Worm (Caenorhabditis elegans) whole organism, L2 larva: ENCODE results near the gene R166.2.

ENCODE experiments used
- C34F6.9 ChIP-seq: fragments of 150-350 bp; optimal IDR thresholded peaks from 2 replicates; lab custom pipeline; 2014; ENCODE audit warnings: missing biosample characterization, missing genetic modification characterization
- F13H6.1 ChIP-seq: sonication (generic microtip); optimal IDR thresholded peaks from 2 replicates; lab custom pipeline; 2016; ENCODE audit warnings: missing genetic modification characterization, missing compliant biosample characterization
- R02D3.7 ChIP-seq: fragments of 150-350 bp; optimal IDR thresholded peaks from 2 replicates; lab custom pipeline; 2014; ENCODE audit warnings: missing biosample characterization, missing genetic modification characterization
- Y55F3AM.14 ChIP-seq: fragments of 200-800 bp; sonication (Bioruptor generic); optimal IDR thresholded peaks from 2 replicates; lab custom pipeline; 2018; ENCODE audit warnings: mild to moderate bottlenecking, missing genetic modification characterization, missing compliant biosample characterization
- ZK546.5 ChIP-seq: sonication (generic microtip); optimal IDR thresholded peaks from 2 replicates; lab custom pipeline; 2017; ENCODE audit warnings: missing biosample characterization, missing genetic modification characterization
- alr-1 ChIP-seq: fragments of 150-350 bp; optimal IDR thresholded peaks from 2 replicates; lab custom pipeline; 2014; ENCODE audit warnings: missing biosample characterization, missing genetic modification characterization
- aly-2 ChIP-seq: fragments of 150-350 bp; optimal IDR thresholded peaks from 2 replicates; lab custom pipeline; 2014; ENCODE audit warnings: missing biosample characterization, missing genetic modification characterization
- ama-1 ChIP-seq: fragments of 150-350 bp; optimal IDR thresholded peaks from 2 replicates; lab custom pipeline; 2018; ENCODE audit warnings: inconsistent platforms
- blmp-1 ChIP-seq: sonication (generic microtip); optimal IDR thresholded peaks from 2 replicates; lab custom pipeline; 2017; ENCODE audit warnings: missing genetic modification characterization, mild to moderate bottlenecking, missing compliant biosample characterization, antibody characterized with exemption, moderate library complexity; ENCODE audit not compliant: insufficient read depth
- ceh-16 ChIP-seq: fragments of 150-350 bp; optimal IDR thresholded peaks from 2 replicates; lab custom pipeline; 2014; ENCODE audit warnings: missing biosample characterization, missing genetic modification characterization
- ceh-82 ChIP-seq: fragments of 150-350 bp; optimal IDR thresholded peaks from 2 replicates; lab custom pipeline; 2014; ENCODE audit warnings: missing biosample characterization, missing genetic modification characterization
- crh-2 ChIP-seq: sonication (generic microtip); optimal IDR thresholded peaks from 2 replicates; lab custom pipeline; 2017; ENCODE audit warnings: missing biosample characterization, missing genetic modification characterization
- egl-27 ChIP-seq: sonication (generic microtip); optimal IDR thresholded peaks from 3 replicates; lab custom pipeline; 2017; ENCODE audit warnings: missing biosample characterization, missing genetic modification reagents, missing genetic modification characterization
- elt-1 ChIP-seq: fragments of 150-350 bp; optimal IDR thresholded peaks from 2 replicates; lab custom pipeline; 2014; ENCODE audit warnings: missing biosample characterization, missing genetic modification characterization
- elt-3 ChIP-seq: sonication (generic microtip); optimal IDR thresholded peaks from 2 replicates; lab custom pipeline; 2017; ENCODE audit warnings: missing biosample characterization, missing genetic modification characterization
- fos-1 ChIP-seq: fragments of 150-350 bp; optimal IDR thresholded peaks from 2 replicates; lab custom pipeline; 2014; ENCODE audit warnings: missing biosample characterization, missing genetic modification characterization
- gmeb-1 ChIP-seq: fragments of 150-350 bp; optimal IDR thresholded peaks from 2 replicates; lab custom pipeline; 2014; ENCODE audit warnings: missing biosample characterization, missing genetic modification characterization
- lin-11 ChIP-seq: fragments of 150-350 bp; sonication (generic microtip); optimal IDR thresholded peaks from 2 replicates; lab custom pipeline; 2014; ENCODE audit warnings: missing biosample characterization, missing genetic modification characterization, inconsistent platforms, mixed read lengths
- lin-13 ChIP-seq: fragments of 150-350 bp; optimal IDR thresholded peaks from 2 replicates; lab custom pipeline; 2014; ENCODE audit warnings: missing biosample characterization, missing genetic modification reagents, missing genetic modification characterization
- lin-39 ChIP-seq: fragments of 150-350 bp; optimal IDR thresholded peaks from 2 replicates; lab custom pipeline; 2014; ENCODE audit warnings: missing biosample characterization, missing genetic modification reagents, missing genetic modification characterization
- lsy-2 ChIP-seq, 2 experiments: fragments of 150-350 bp in 1 of 2; sonication (generic microtip) in 1 of 2; optimal IDR thresholded peaks; 2 replicates each; lab custom pipeline; 2014 to 2017; ENCODE audit warnings: missing biosample characterization in 2 of 2, missing genetic modification characterization in 2 of 2
- mab-5 ChIP-seq: fragments of 150-350 bp; optimal IDR thresholded peaks from 2 replicates; lab custom pipeline; 2014; ENCODE audit warnings: missing biosample characterization, missing genetic modification characterization
- mbf-1 ChIP-seq: sonication (generic microtip); optimal IDR thresholded peaks from 2 replicates; lab custom pipeline; 2017; ENCODE audit warnings: missing biosample characterization, missing genetic modification characterization
- mdl-1 ChIP-seq, 2 experiments: fragments of 150-350 bp in 1 of 2; sonication (generic microtip) in 1 of 2; optimal IDR thresholded peaks; 2 replicates each; lab custom pipeline; 2017; ENCODE audit warnings: missing biosample characterization in 2 of 2, missing genetic modification characterization in 2 of 2
- nhr-10 ChIP-seq: sonication (generic microtip); optimal IDR thresholded peaks from 2 replicates; lab custom pipeline; 2017; ENCODE audit warnings: missing biosample characterization, missing genetic modification characterization
- nhr-11 ChIP-seq: fragments of 150-350 bp; optimal IDR thresholded peaks from 2 replicates; lab custom pipeline; 2014; ENCODE audit warnings: missing biosample characterization, missing genetic modification characterization
- nhr-12 ChIP-seq: fragments of 150-350 bp; optimal IDR thresholded peaks from 2 replicates; lab custom pipeline; 2014; ENCODE audit warnings: missing biosample characterization, missing genetic modification characterization
- nhr-129 ChIP-seq: fragments of 150-350 bp; optimal IDR thresholded peaks from 2 replicates; lab custom pipeline; 2014; ENCODE audit warnings: missing biosample characterization, missing genetic modification characterization
- nhr-21 ChIP-seq: fragments of 150-350 bp; optimal IDR thresholded peaks from 2 replicates; lab custom pipeline; 2014; ENCODE audit warnings: missing biosample characterization, missing genetic modification characterization
- nhr-23 ChIP-seq: fragments of 150-350 bp; optimal IDR thresholded peaks from 2 replicates; lab custom pipeline; 2014; ENCODE audit warnings: missing biosample characterization, missing genetic modification reagents, missing genetic modification characterization
- nhr-237 ChIP-seq: fragments of 150-350 bp; optimal IDR thresholded peaks from 2 replicates; lab custom pipeline; 2014; ENCODE audit warnings: missing biosample characterization, missing genetic modification characterization
- nhr-25 ChIP-seq: fragments of 150-350 bp; sonication (generic microtip); optimal IDR thresholded peaks from 3 replicates; lab custom pipeline; 2014; ENCODE audit warnings: missing biosample characterization, missing genetic modification characterization
- nhr-6 ChIP-seq: fragments of 150-350 bp; optimal IDR thresholded peaks from 2 replicates; lab custom pipeline; 2014; ENCODE audit warnings: missing biosample characterization, missing genetic modification characterization
- nhr-77 ChIP-seq: fragments of 150-350 bp; optimal IDR thresholded peaks from 2 replicates; lab custom pipeline; 2014; ENCODE audit warnings: missing biosample characterization, missing genetic modification characterization
- peb-1 ChIP-seq: fragments of 150-350 bp; optimal IDR thresholded peaks from 2 replicates; lab custom pipeline; 2014; ENCODE audit warnings: missing biosample characterization, missing genetic modification characterization
- sem-4 ChIP-seq: fragments of 150-350 bp; optimal IDR thresholded peaks from 2 replicates; lab custom pipeline; 2014; ENCODE audit warnings: missing biosample characterization, missing genetic modification reagents, missing genetic modification characterization
- skn-1 ChIP-seq: sonication (generic microtip); optimal IDR thresholded peaks from 2 replicates; lab custom pipeline; 2017; ENCODE audit warnings: missing biosample characterization, missing genetic modification characterization
- sma-3 ChIP-seq: sonication (generic microtip); optimal IDR thresholded peaks from 2 replicates; lab custom pipeline; 2016; ENCODE audit warnings: missing genetic modification reagents, missing genetic modification characterization, missing compliant biosample characterization
- sma-9 ChIP-seq, 2 experiments: fragments of 150-350 bp in 1 of 2; sonication (generic microtip) in 1 of 2; optimal IDR thresholded peaks; 2 replicates each; lab custom pipeline; 2014 to 2016; ENCODE audit warnings: missing genetic modification characterization in 2 of 2, mild to moderate bottlenecking in 1 of 2, missing biosample characterization in 1 of 2, missing compliant biosample characterization in 1 of 2, missing genetic modification reagents in 1 of 2, moderate library complexity in 1 of 2
- snpc-4 ChIP-seq: fragments of 150-350 bp; optimal IDR thresholded peaks from 2 replicates; lab custom pipeline; 2014; ENCODE audit warnings: missing biosample characterization, missing genetic modification characterization
- unc-55 ChIP-seq: fragments of 150-350 bp; sonication (generic microtip); optimal IDR thresholded peaks from 3 replicates; lab custom pipeline; 2014; ENCODE audit warnings: missing biosample characterization, missing genetic modification reagents, missing genetic modification characterization
- zag-1 ChIP-seq: fragments of 150-350 bp; optimal IDR thresholded peaks from 2 replicates; lab custom pipeline; 2014; ENCODE audit warnings: missing biosample characterization, missing genetic modification characterization
- ztf-1 ChIP-seq: fragments of 200-800 bp; sonication (Bioruptor generic); conservative IDR thresholded peaks from 2 replicates; pipeline ENCODE4 v1.3.6; 2022; ENCODE audit warnings: missing genetic modification characterization, missing compliant biosample characterization
- ztf-11 ChIP-seq: sonication (generic microtip); optimal IDR thresholded peaks from 2 replicates; lab custom pipeline; 2017; ENCODE audit warnings: missing biosample characterization, missing genetic modification characterization
- ztf-4 ChIP-seq: fragments of 150-350 bp; optimal IDR thresholded peaks from 2 replicates; lab custom pipeline; 2014; ENCODE audit warnings: missing biosample characterization, missing genetic modification characterization

The R166.2 gene

ce11 chrII:10541923-10542486, 4.5 kb upstream of the R166.2 start, which contains the start of gene pro-1:
Gene pro-1, minus strand, starts transcription at chrII:10541996.
- TF ChIP-seq C34F6.9 (tag; lab: Kevin White, UChicago) (peak; percentile 77), sma-3 (GFP tag; lab: Kevin White, UChicago) (peak; percentile 85), lin-11 (no peak), blmp-1 (tag; lab: Kevin White, UChicago) (peak; percentile 83), ama-1 (lab: Kevin White, UChicago) (peak; percentile 97), nhr-237 (tag; lab: Kevin White, UChicago) (no peak), nhr-11 (tag; lab: Kevin White, UChicago) (peak; percentile 53), sem-4 (tag; lab: Kevin White, UChicago) (peak; percentile 70), lsy-2 (tag; optimal IDR thresholded peaks at IDR 0.05; lab: Kevin White, UChicago) (peak; percentile 28 to 89), mab-5 (tag; lab: Kevin White, UChicago) (peak; percentile 33), ztf-4 (tag; lab: Kevin White, UChicago) (peak; percentile 97), zag-1 (tag; lab: Kevin White, UChicago) (peak; percentile 29), nhr-25 (tag; lab: Kevin White, UChicago) (peak; percentile 98), crh-2 (peak; percentile 78), ztf-1 (GFP tag; lab: Robert Waterston, UW) (no peak), nhr-12 (tag; lab: Kevin White, UChicago) (no peak), nhr-6 (tag; lab: Kevin White, UChicago) (peak; percentile 85), lin-13 (GFP tag; lab: Kevin White, UChicago) (peak; percentile 79), Y55F3AM.14 (GFP tag; lab: Kevin White, UChicago) (peak; percentile 78), mdl-1 (tag; optimal IDR thresholded peaks at IDR 0.05; lab: Kevin White, UChicago) (no peak), nhr-21 (tag; lab: Kevin White, UChicago) (peak; percentile 79), elt-1 (no peak), snpc-4 (no peak), ZK546.5 (tag; lab: Kevin White, UChicago) (no peak), egl-27 (tag; lab: Kevin White, UChicago) (no peak), nhr-77 (tag; lab: Kevin White, UChicago) (no peak), sma-9 (GFP tag; optimal IDR thresholded peaks at IDR 0.05; lab: Kevin White, UChicago) (peak; percentile 79), sma-9 (tag; optimal IDR thresholded peaks at IDR 0.05; lab: Kevin White, UChicago) (no peak), F13H6.1 (tag; lab: Kevin White, UChicago) (peak; percentile 84), elt-3 (no peak), mbf-1 (tag; lab: Kevin White, UChicago) (peak; percentile 25), R02D3.7 (tag; lab: Kevin White, UChicago) (peak; percentile 80), nhr-129 (tag; lab: Kevin White, UChicago) (peak; percentile 80), unc-55 (GFP tag; lab: Kevin White, UChicago) (peak; percentile 79), nhr-23 (no peak), nhr-10 (tag; lab: Kevin White, UChicago) (no peak), gmeb-1 (tag; lab: Kevin White, UChicago) (peak; percentile 83)

ce11 chrII:10539232-10539631, 1.8 kb upstream of the R166.2 start, which contains the start of gene R166.3:
Gene R166.3, minus strand, starts transcription at chrII:10539332.
- TF ChIP-seq nhr-129 (tag; lab: Kevin White, UChicago), result no peak
- TF ChIP-seq Y55F3AM.14 (GFP tag; lab: Kevin White, UChicago), result no peak
- no peak for TF ChIP-seq aly-2 (tag; lab: Kevin White, UChicago)
- TF ChIP-seq sem-4 (tag; lab: Kevin White, UChicago), result no peak
- no peak for TF ChIP-seq ztf-4 (tag; lab: Kevin White, UChicago)
- no peak for TF ChIP-seq F13H6.1 (tag; lab: Kevin White, UChicago)

DNA sequence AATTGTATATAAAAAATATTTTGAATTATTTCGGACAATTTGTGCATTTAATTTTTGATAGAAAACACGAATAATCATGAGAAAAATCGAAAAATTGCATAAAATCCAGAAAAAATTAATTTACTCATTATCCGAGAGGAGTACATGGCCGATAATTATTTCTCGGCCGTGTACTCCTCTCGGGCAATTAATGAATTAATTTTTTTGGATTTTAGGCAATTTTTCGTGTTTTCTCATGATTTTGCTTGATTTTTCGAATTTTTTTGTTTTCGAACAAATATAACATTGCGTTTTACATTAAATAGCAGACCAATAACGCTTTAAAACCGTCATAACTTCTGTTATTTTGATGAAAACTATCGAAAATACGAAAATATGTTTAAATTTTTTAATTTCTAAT, 517 bp upstream of the R166.2 start:
- TF ChIP-seq nhr-12 (tag; lab: Kevin White, UChicago) (no peak), skn-1 (tag; lab: Kevin White, UChicago) (no peak), C34F6.9 (tag; lab: Kevin White, UChicago) (peak; percentile 63), lin-13 (GFP tag; lab: Kevin White, UChicago) (peak; percentile 13), ztf-11 (no peak), crh-2 (peak; percentile 58), nhr-129 (tag; lab: Kevin White, UChicago) (no peak), mab-5 (tag; lab: Kevin White, UChicago) (no peak), mbf-1 (tag; lab: Kevin White, UChicago) (no peak), nhr-21 (tag; lab: Kevin White, UChicago) (peak; percentile 44), ceh-16 (tag; lab: Kevin White, UChicago) (no peak), peb-1 (no peak), unc-55 (GFP tag; lab: Kevin White, UChicago) (peak; percentile 57), gmeb-1 (tag; lab: Kevin White, UChicago) (peak; percentile 72), egl-27 (tag; lab: Kevin White, UChicago) (no peak), ztf-4 (tag; lab: Kevin White, UChicago) (no peak), zag-1 (tag; lab: Kevin White, UChicago) (no peak), ztf-1 (GFP tag; lab: Robert Waterston, UW) (no peak), mdl-1 (tag; optimal IDR thresholded peaks at IDR 0.05; lab: Kevin White, UChicago) (no peak), sma-9 (GFP tag; optimal IDR thresholded peaks at IDR 0.05; lab: Kevin White, UChicago) (peak; percentile 67), sma-9 (tag; optimal IDR thresholded peaks at IDR 0.05; lab: Kevin White, UChicago) (no peak), alr-1 (no peak), snpc-4 (no peak), fos-1 (tag; lab: Kevin White, UChicago) (peak; percentile 38), ceh-82 (no peak), lsy-2 (tag; optimal IDR thresholded peaks at IDR 0.05; lab: Kevin White, UChicago) (peak; percentile 48 to 80), ama-1 (lab: Kevin White, UChicago) (no peak), nhr-77 (tag; lab: Kevin White, UChicago) (no peak), sem-4 (tag; lab: Kevin White, UChicago) (no peak), lin-39 (tag; lab: Kevin White, UChicago) (no peak)
